Worm (Caenorhabditis elegans) whole organism, L2 larva: ENCODE results near the gene C05E11.2.

Experiments used
- C34F6.9 ChIP-seq: fragments of 150-350 bp; optimal IDR thresholded peaks from 2 replicates; lab custom pipeline; 2014; ENCODE audit warnings: missing biosample characterization, missing genetic modification characterization
- F13H6.1 ChIP-seq: sonication (generic microtip); optimal IDR thresholded peaks from 2 replicates; lab custom pipeline; 2016; ENCODE audit warnings: missing genetic modification characterization, missing compliant biosample characterization
- R02D3.7 ChIP-seq: fragments of 150-350 bp; optimal IDR thresholded peaks from 2 replicates; lab custom pipeline; 2014; ENCODE audit warnings: missing biosample characterization, missing genetic modification characterization
- Y55F3AM.14 ChIP-seq: fragments of 200-800 bp; sonication (Bioruptor generic); optimal IDR thresholded peaks from 2 replicates; lab custom pipeline; 2018; ENCODE audit warnings: mild to moderate bottlenecking, missing genetic modification characterization, missing compliant biosample characterization
- ZK546.5 ChIP-seq: sonication (generic microtip); optimal IDR thresholded peaks from 2 replicates; lab custom pipeline; 2017; ENCODE audit warnings: missing biosample characterization, missing genetic modification characterization
- alr-1 ChIP-seq: fragments of 150-350 bp; optimal IDR thresholded peaks from 2 replicates; lab custom pipeline; 2014; ENCODE audit warnings: missing biosample characterization, missing genetic modification characterization
- aly-2 ChIP-seq: fragments of 150-350 bp; optimal IDR thresholded peaks from 2 replicates; lab custom pipeline; 2014; ENCODE audit warnings: missing biosample characterization, missing genetic modification characterization
- ama-1 ChIP-seq: fragments of 150-350 bp; optimal IDR thresholded peaks from 2 replicates; lab custom pipeline; 2018; ENCODE audit warnings: inconsistent platforms
- ceh-82 ChIP-seq: fragments of 150-350 bp; optimal IDR thresholded peaks from 2 replicates; lab custom pipeline; 2014; ENCODE audit warnings: missing biosample characterization, missing genetic modification characterization
- egl-27 ChIP-seq: sonication (generic microtip); optimal IDR thresholded peaks from 3 replicates; lab custom pipeline; 2017; ENCODE audit warnings: missing biosample characterization, missing genetic modification reagents, missing genetic modification characterization
- elt-1 ChIP-seq: fragments of 150-350 bp; optimal IDR thresholded peaks from 2 replicates; lab custom pipeline; 2014; ENCODE audit warnings: missing biosample characterization, missing genetic modification characterization
- elt-3 ChIP-seq: sonication (generic microtip); optimal IDR thresholded peaks from 2 replicates; lab custom pipeline; 2017; ENCODE audit warnings: missing biosample characterization, missing genetic modification characterization
- lin-13 ChIP-seq: fragments of 150-350 bp; optimal IDR thresholded peaks from 2 replicates; lab custom pipeline; 2014; ENCODE audit warnings: missing biosample characterization, missing genetic modification reagents, missing genetic modification characterization
- lin-39 ChIP-seq: fragments of 150-350 bp; optimal IDR thresholded peaks from 2 replicates; lab custom pipeline; 2014; ENCODE audit warnings: missing biosample characterization, missing genetic modification reagents, missing genetic modification characterization
- lsy-2 ChIP-seq, 2 experiments: fragments of 150-350 bp in 1 of 2; sonication (generic microtip) in 1 of 2; optimal IDR thresholded peaks; 2 replicates each; lab custom pipeline; 2014 to 2017; ENCODE audit warnings: missing biosample characterization in 2 of 2, missing genetic modification characterization in 2 of 2
- mab-5 ChIP-seq: fragments of 150-350 bp; optimal IDR thresholded peaks from 2 replicates; lab custom pipeline; 2014; ENCODE audit warnings: missing biosample characterization, missing genetic modification characterization
- nhr-12 ChIP-seq: fragments of 150-350 bp; optimal IDR thresholded peaks from 2 replicates; lab custom pipeline; 2014; ENCODE audit warnings: missing biosample characterization, missing genetic modification characterization
- nhr-129 ChIP-seq: fragments of 150-350 bp; optimal IDR thresholded peaks from 2 replicates; lab custom pipeline; 2014; ENCODE audit warnings: missing biosample characterization, missing genetic modification characterization
- nhr-21 ChIP-seq: fragments of 150-350 bp; optimal IDR thresholded peaks from 2 replicates; lab custom pipeline; 2014; ENCODE audit warnings: missing biosample characterization, missing genetic modification characterization
- nhr-23 ChIP-seq: fragments of 150-350 bp; optimal IDR thresholded peaks from 2 replicates; lab custom pipeline; 2014; ENCODE audit warnings: missing biosample characterization, missing genetic modification reagents, missing genetic modification characterization
- nhr-6 ChIP-seq: fragments of 150-350 bp; optimal IDR thresholded peaks from 2 replicates; lab custom pipeline; 2014; ENCODE audit warnings: missing biosample characterization, missing genetic modification characterization
- nhr-77 ChIP-seq: fragments of 150-350 bp; optimal IDR thresholded peaks from 2 replicates; lab custom pipeline; 2014; ENCODE audit warnings: missing biosample characterization, missing genetic modification characterization
- peb-1 ChIP-seq: fragments of 150-350 bp; optimal IDR thresholded peaks from 2 replicates; lab custom pipeline; 2014; ENCODE audit warnings: missing biosample characterization, missing genetic modification characterization
- sem-4 ChIP-seq: fragments of 150-350 bp; optimal IDR thresholded peaks from 2 replicates; lab custom pipeline; 2014; ENCODE audit warnings: missing biosample characterization, missing genetic modification reagents, missing genetic modification characterization
- sma-3 ChIP-seq: sonication (generic microtip); optimal IDR thresholded peaks from 2 replicates; lab custom pipeline; 2016; ENCODE audit warnings: missing genetic modification reagents, missing genetic modification characterization, missing compliant biosample characterization
- sma-9 ChIP-seq, 2 experiments: fragments of 150-350 bp in 1 of 2; sonication (generic microtip) in 1 of 2; optimal IDR thresholded peaks; 2 replicates each; lab custom pipeline; 2014 to 2016; ENCODE audit warnings: missing genetic modification characterization in 2 of 2, mild to moderate bottlenecking in 1 of 2, missing biosample characterization in 1 of 2, missing compliant biosample characterization in 1 of 2, missing genetic modification reagents in 1 of 2, moderate library complexity in 1 of 2
- snpc-4 ChIP-seq: fragments of 150-350 bp; optimal IDR thresholded peaks from 2 replicates; lab custom pipeline; 2014; ENCODE audit warnings: missing biosample characterization, missing genetic modification characterization
- unc-39 ChIP-seq: fragments of 150-350 bp; optimal IDR thresholded peaks from 2 replicates; lab custom pipeline; 2014; ENCODE audit warnings: missing biosample characterization, missing genetic modification characterization
- unc-55 ChIP-seq: fragments of 150-350 bp; sonication (generic microtip); optimal IDR thresholded peaks from 3 replicates; lab custom pipeline; 2014; ENCODE audit warnings: missing biosample characterization, missing genetic modification reagents, missing genetic modification characterization
- unc-62 ChIP-seq: fragments of 150-350 bp; optimal IDR thresholded peaks from 2 replicates; lab custom pipeline; 2014; ENCODE audit warnings: missing biosample characterization, missing genetic modification reagents, missing genetic modification characterization
- zag-1 ChIP-seq: fragments of 150-350 bp; optimal IDR thresholded peaks from 2 replicates; lab custom pipeline; 2014; ENCODE audit warnings: missing biosample characterization, missing genetic modification characterization
- ztf-1 ChIP-seq: fragments of 200-800 bp; sonication (Bioruptor generic); conservative IDR thresholded peaks from 2 replicates; pipeline ENCODE4 v1.3.6; 2022; ENCODE audit warnings: missing genetic modification characterization, missing compliant biosample characterization
- ztf-11 ChIP-seq: sonication (generic microtip); optimal IDR thresholded peaks from 2 replicates; lab custom pipeline; 2017; ENCODE audit warnings: missing biosample characterization, missing genetic modification characterization
- ztf-4 ChIP-seq: fragments of 150-350 bp; optimal IDR thresholded peaks from 2 replicates; lab custom pipeline; 2014; ENCODE audit warnings: missing biosample characterization, missing genetic modification characterization

Gene C05E11.2

ce11 chrX:4588462-4588861, 1.7 kb downstream of the C05E11.2 start, which contains the start of gene lnp-1:
Gene lnp-1 (plus strand): TSS chrX:4588762.
- no peak for TF ChIP-seq alr-1 (tag; lab: Kevin White, UChicago)
- TF ChIP-seq Y55F3AM.14 (GFP tag; lab: Kevin White, UChicago) = no peak
- no peak for TF ChIP-seq sma-9 (GFP tag; optimal IDR thresholded peaks at IDR 0.05; lab: Kevin White, UChicago)
- no peak for TF ChIP-seq sma-9 (tag; optimal IDR thresholded peaks at IDR 0.05; lab: Kevin White, UChicago)
- TF ChIP-seq nhr-21 (tag; lab: Kevin White, UChicago) = no peak
- no peak for TF ChIP-seq F13H6.1
- TF ChIP-seq nhr-23 (tag; lab: Kevin White, UChicago) = no peak
- TF ChIP-seq nhr-77 = no peak
- TF ChIP-seq lin-13 (GFP tag; lab: Kevin White, UChicago) = no peak
- no peak for TF ChIP-seq lsy-2 (tag; optimal IDR thresholded peaks at IDR 0.05; lab: Kevin White, UChicago)
- no peak for TF ChIP-seq R02D3.7 (tag; lab: Kevin White, UChicago)
- TF ChIP-seq snpc-4 (tag; lab: Kevin White, UChicago) = no peak
- no peak for TF ChIP-seq sma-3 (GFP tag; lab: Kevin White, UChicago)
- no peak for TF ChIP-seq unc-55 (GFP tag; lab: Kevin White, UChicago)
- TF ChIP-seq, all 48 proteins: peak for 0

ce11 chrX:4592250-4592649, 5.5 kb downstream of the C05E11.2 start, which contains the start of gene flp-12:
Gene flp-12 (minus strand): TSS chrX:4592350.
- no peak for TF ChIP-seq nhr-6 (tag; lab: Kevin White, UChicago)
- no peak for TF ChIP-seq nhr-12
- no peak for TF ChIP-seq C34F6.9 (tag; lab: Kevin White, UChicago)
- no peak for TF ChIP-seq elt-3
- no peak for TF ChIP-seq Y55F3AM.14 (GFP tag; lab: Kevin White, UChicago)
- no peak for TF ChIP-seq egl-27 (tag; lab: Kevin White, UChicago)
- TF ChIP-seq sma-3 (GFP tag; lab: Kevin White, UChicago) = no peak
- no peak for TF ChIP-seq nhr-129 (tag; lab: Kevin White, UChicago)
- TF ChIP-seq aly-2 (tag; lab: Kevin White, UChicago) = no peak
- TF ChIP-seq ztf-1 (GFP tag; lab: Robert Waterston, UW) = no peak

ce11 chrX:4597419-4597818, 10.7 kb downstream of the C05E11.2 start:
- no peak for TF ChIP-seq elt-1
- no peak for TF ChIP-seq sem-4
- no peak for TF ChIP-seq zag-1 (tag; lab: Kevin White, UChicago)
- TF ChIP-seq, all 48 proteins: peak for 0

- TF ChIP-seq lin-13 (GFP tag; lab: Kevin White, UChicago) = no peak
These were observed 12.8 kb downstream of the C05E11.2 start for ce11 chrX:4599526-4599925.

ce11 chrX:4600987-4601386, 14.3 kb downstream of the C05E11.2 start:
- no peak for TF ChIP-seq unc-62 (GFP tag; lab: Kevin White, UChicago)
- no peak for TF ChIP-seq Y55F3AM.14 (GFP tag; lab: Kevin White, UChicago)
- no peak for TF ChIP-seq ama-1 (lab: Kevin White, UChicago)
- no peak for TF ChIP-seq elt-1
- TF ChIP-seq ceh-82 (tag; lab: Kevin White, UChicago) = no peak
- TF ChIP-seq ZK546.5 (tag; lab: Kevin White, UChicago) = no peak
- no peak for TF ChIP-seq unc-39 (tag; lab: Kevin White, UChicago)
- no peak for TF ChIP-seq peb-1 (tag; lab: Kevin White, UChicago)
- no peak for TF ChIP-seq ztf-4 (tag; lab: Kevin White, UChicago)
- TF ChIP-seq sma-9 (GFP tag; optimal IDR thresholded peaks at IDR 0.05; lab: Kevin White, UChicago) = no peak
- TF ChIP-seq sma-9 (tag; optimal IDR thresholded peaks at IDR 0.05; lab: Kevin White, UChicago) = no peak
- TF ChIP-seq F13H6.1 = no peak
- TF ChIP-seq nhr-77 = no peak
- TF ChIP-seq nhr-21 (tag; lab: Kevin White, UChicago) = no peak
- TF ChIP-seq alr-1 (tag; lab: Kevin White, UChicago) = no peak
- TF ChIP-seq ztf-11 (tag; lab: Kevin White, UChicago) = no peak
- no peak for TF ChIP-seq aly-2 (tag; lab: Kevin White, UChicago)
- TF ChIP-seq lin-13 (GFP tag; lab: Kevin White, UChicago) = no peak
- no peak for TF ChIP-seq lin-39
- no peak for TF ChIP-seq mab-5
